Worm (Caenorhabditis elegans): ENCODE results near the gene F26F4.9.

ce11 chrIII:4900260-4900659 is 12.1 kb downstream of the F26F4.9 start, which contains the start of gene tag-340:
- TF ChIP-seq nhr-6 (tag; optimal IDR thresholded peaks at IDR 0.05) (no peak), aly-2 (tag; optimal IDR thresholded peaks at IDR 0.05) (no peak), ZK546.5 (tag; optimal IDR thresholded peaks at IDR 0.05) (no peak), fos-1 (tag; optimal IDR thresholded peaks at IDR 0.05) (peak; percentile 28), mdl-1 (tag; optimal IDR thresholded peaks at IDR 0.05) (no peak), nhr-23 (tag; optimal IDR thresholded peaks at IDR 0.05) (no peak), nhr-237 (tag; optimal IDR thresholded peaks at IDR 0.05) (no peak), nhr-11 (tag; optimal IDR thresholded peaks at IDR 0.05) (no peak), nhr-77 (tag; optimal IDR thresholded peaks at IDR 0.05) (no peak), elt-3 (tag; optimal IDR thresholded peaks at IDR 0.05) (no peak), nhr-25 (tag; optimal IDR thresholded peaks at IDR 0.05) (no peak), unc-39 (tag; optimal IDR thresholded peaks at IDR 0.05) (no peak), zag-1 (tag; optimal IDR thresholded peaks at IDR 0.05) (no peak)
